Worm (Caenorhabditis elegans) whole organism, L1 larva: ENCODE results near the gene mxl-3.

Source experiments
- C16A3.4 ChIP-seq: fragments of 150-350 bp; optimal IDR thresholded peaks from 2 replicates; lab custom pipeline; 2014; ENCODE audit warnings: missing biosample characterization, missing genetic modification characterization
- ama-1 ChIP-seq: fragments of 150-350 bp; optimal IDR thresholded peaks from 2 replicates; lab custom pipeline; 2014
- blmp-1 ChIP-seq: fragments of 150-350 bp; optimal IDR thresholded peaks from 2 replicates; lab custom pipeline; 2014; ENCODE audit warnings: missing biosample characterization, missing genetic modification characterization
- ceh-82 ChIP-seq, 3 experiments: fragments of 150-350 bp in 1 of 3; sonication (generic microtip) in 2 of 3; optimal IDR thresholded peaks; 2 replicates each; lab custom pipeline; 2014 to 2017; ENCODE audit warnings: missing biosample characterization in 3 of 3, missing genetic modification characterization in 3 of 3
- ces-1 ChIP-seq: fragments of 150-350 bp; optimal IDR thresholded peaks from 2 replicates; lab custom pipeline; 2014; ENCODE audit warnings: missing biosample characterization, missing genetic modification reagents, missing genetic modification characterization
- dsc-1 ChIP-seq: sonication (generic microtip); optimal IDR thresholded peaks from 2 replicates; lab custom pipeline; 2016; ENCODE audit warnings: mild to moderate bottlenecking, missing genetic modification characterization, missing compliant biosample characterization
- efl-1 ChIP-seq, 4 experiments: fragments of 150-350 bp; optimal IDR thresholded peaks in 3 of 4; peaks in 1 of 4; 1 replicate in 1 of 4; 2 replicates in 3 of 4; lab custom pipeline; 2014; ENCODE audit warnings: missing biosample characterization in 2 of 4, missing genetic modification characterization in 2 of 4, missing genetic modification reagents in 2 of 4
- egl-27 ChIP-seq, 2 experiments: fragments of 150-350 bp in 1 of 2; sonication (generic microtip); optimal IDR thresholded peaks; 3 replicates each; lab custom pipeline; 2017 to 2018; ENCODE audit warnings: missing biosample characterization in 2 of 2, missing genetic modification characterization in 2 of 2, missing genetic modification reagents in 2 of 2
- elt-2 ChIP-seq: sonication (generic microtip); optimal IDR thresholded peaks from 2 replicates; lab custom pipeline; 2016; ENCODE audit warnings: missing genetic modification characterization, mild to moderate bottlenecking, inconsistent platforms, missing compliant biosample characterization, missing genetic modification reagents
- fkh-8 ChIP-seq: sonication (generic microtip); optimal IDR thresholded peaks from 2 replicates; lab custom pipeline; 2016; ENCODE audit warnings: mild to moderate bottlenecking, missing genetic modification characterization, missing compliant biosample characterization
- hlh-4 ChIP-seq: sonication (generic microtip); optimal IDR thresholded peaks from 2 replicates; lab custom pipeline; 2016; ENCODE audit warnings: mild to moderate bottlenecking, missing genetic modification characterization, missing compliant biosample characterization
- jun-1 ChIP-seq: fragments of 150-350 bp; optimal IDR thresholded peaks from 2 replicates; lab custom pipeline; 2014; ENCODE audit warnings: missing biosample characterization, missing genetic modification reagents, missing genetic modification characterization
- lin-13 ChIP-seq: fragments of 150-350 bp; optimal IDR thresholded peaks from 2 replicates; lab custom pipeline; 2014; ENCODE audit warnings: missing biosample characterization, missing genetic modification reagents, missing genetic modification characterization
- lin-14 ChIP-seq: fragments of 200-800 bp; sonication (Bioruptor generic); optimal IDR thresholded peaks from 2 replicates; lab custom pipeline; 2018; ENCODE audit warnings: mild to moderate bottlenecking, missing genetic modification characterization, moderate library complexity, missing compliant biosample characterization
- lin-35 ChIP-seq, 2 experiments: fragments of 150-350 bp; optimal IDR thresholded peaks; 2 replicates each; lab custom pipeline; 2014; ENCODE audit warnings: missing biosample characterization in 2 of 2, missing genetic modification characterization in 2 of 2, missing genetic modification reagents in 2 of 2
- lin-39 ChIP-seq: fragments of 150-350 bp; optimal IDR thresholded peaks from 2 replicates; lab custom pipeline; 2014; ENCODE audit warnings: missing biosample characterization, missing genetic modification reagents, missing genetic modification characterization
- lir-3 ChIP-seq: sonication (generic microtip); optimal IDR thresholded peaks from 2 replicates; lab custom pipeline; 2016; ENCODE audit warnings: mild to moderate bottlenecking, missing genetic modification characterization, moderate library complexity, missing compliant biosample characterization; ENCODE audit not compliant: poor library complexity
- lsy-2 ChIP-seq, 2 experiments: fragments of 150-350 bp; optimal IDR thresholded peaks; 2 replicates each; lab custom pipeline; 2014; ENCODE audit warnings: missing biosample characterization in 2 of 2, missing genetic modification characterization in 2 of 2
- mdl-1 ChIP-seq, 2 experiments: fragments of 150-350 bp; optimal IDR thresholded peaks; 2 replicates each; lab custom pipeline; 2014 to 2017; ENCODE audit warnings: missing biosample characterization in 2 of 2, missing genetic modification characterization in 2 of 2, inconsistent platforms in 1 of 2
- mep-1 ChIP-seq: fragments of 150-350 bp; optimal IDR thresholded peaks from 2 replicates; lab custom pipeline; 2014; ENCODE audit warnings: missing biosample characterization, missing genetic modification characterization
- nhr-11 ChIP-seq: fragments of 150-350 bp; optimal IDR thresholded peaks from 2 replicates; lab custom pipeline; 2014; ENCODE audit warnings: missing biosample characterization, missing genetic modification characterization
- nhr-12 ChIP-seq: sonication (generic microtip); optimal IDR thresholded peaks from 2 replicates; lab custom pipeline; 2017; ENCODE audit warnings: missing biosample characterization, missing genetic modification characterization
- nhr-19 ChIP-seq: fragments of 200-800 bp; sonication (Bioruptor generic); conservative IDR thresholded peaks from 2 replicates; pipeline ENCODE4 v1.3.6; 2022; ENCODE audit warnings: missing genetic modification characterization, missing compliant biosample characterization
- nhr-20 ChIP-seq: sonication (generic microtip); optimal IDR thresholded peaks from 2 replicates; lab custom pipeline; 2016; ENCODE audit warnings: mild to moderate bottlenecking, missing genetic modification characterization, missing compliant biosample characterization
- nhr-47 ChIP-seq: sonication (generic microtip); optimal IDR thresholded peaks from 2 replicates; lab custom pipeline; 2016; ENCODE audit warnings: mild to moderate bottlenecking, missing genetic modification characterization, moderate library complexity, missing compliant biosample characterization
- nhr-71 ChIP-seq: sonication (generic microtip); optimal IDR thresholded peaks from 2 replicates; lab custom pipeline; 2016; ENCODE audit warnings: mild to moderate bottlenecking, missing genetic modification characterization, moderate library complexity, missing compliant biosample characterization
- nhr-85 ChIP-seq: sonication (generic microtip); peaks from one replicate; lab custom pipeline; 2016; ENCODE audit warnings: missing genetic modification characterization, inconsistent platforms, missing compliant biosample characterization
- nhr-90 ChIP-seq: sonication (generic microtip); optimal IDR thresholded peaks from 2 replicates; lab custom pipeline; 2016; ENCODE audit warnings: mild to moderate bottlenecking, missing genetic modification characterization, missing compliant biosample characterization; ENCODE audit not compliant: poor library complexity
- pax-3 ChIP-seq: fragments of 200-800 bp; sonication (Bioruptor generic); optimal IDR thresholded peaks from 2 replicates; lab custom pipeline; 2018; ENCODE audit warnings: mild to moderate bottlenecking, missing genetic modification characterization, moderate library complexity, missing compliant biosample characterization
- pqm-1 ChIP-seq: sonication (generic microtip); optimal IDR thresholded peaks from 3 replicates; lab custom pipeline; 2017; ENCODE audit warnings: missing biosample characterization, missing genetic modification characterization
- rnt-1 ChIP-seq: sonication (generic microtip); optimal IDR thresholded peaks from 2 replicates; lab custom pipeline; 2016; ENCODE audit warnings: mild to moderate bottlenecking, missing genetic modification characterization, moderate library complexity, missing compliant biosample characterization
- skn-1 ChIP-seq: fragments of 150-350 bp; optimal IDR thresholded peaks from 2 replicates; lab custom pipeline; 2014; ENCODE audit warnings: missing biosample characterization, missing genetic modification characterization
- snpc-4 ChIP-seq: fragments of 150-350 bp; optimal IDR thresholded peaks from 2 replicates; lab custom pipeline; 2014; ENCODE audit warnings: missing biosample characterization, missing genetic modification characterization
- snu-23 ChIP-seq: sonication (generic microtip); optimal IDR thresholded peaks from 2 replicates; lab custom pipeline; 2016; ENCODE audit warnings: missing genetic modification characterization, missing compliant biosample characterization
- sup-37 ChIP-seq: fragments of 200-800 bp; sonication (Bioruptor generic); optimal IDR thresholded peaks from 2 replicates; lab custom pipeline; 2018; ENCODE audit warnings: mild to moderate bottlenecking, missing genetic modification characterization, missing compliant biosample characterization
- swsn-7 ChIP-seq: sonication (generic microtip); optimal IDR thresholded peaks from 2 replicates; lab custom pipeline; 2016; ENCODE audit warnings: missing genetic modification characterization, missing compliant biosample characterization
- tbx-2 ChIP-seq: sonication (generic microtip); optimal IDR thresholded peaks from 2 replicates; lab custom pipeline; 2016; ENCODE audit warnings: missing genetic modification characterization, missing compliant biosample characterization
- tlp-1 ChIP-seq: fragments of 150-350 bp; optimal IDR thresholded peaks from 2 replicates; lab custom pipeline; 2014; ENCODE audit warnings: missing biosample characterization, missing genetic modification characterization
- unc-62 ChIP-seq: fragments of 150-350 bp; optimal IDR thresholded peaks from 2 replicates; lab custom pipeline; 2014; ENCODE audit warnings: missing biosample characterization, missing genetic modification reagents, missing genetic modification characterization
- ztf-11 ChIP-seq, 2 experiments: sonication (generic microtip); optimal IDR thresholded peaks; 2 replicates each; lab custom pipeline; 2016 to 2017; ENCODE audit warnings: missing genetic modification characterization in 2 of 2, missing biosample characterization in 1 of 2, missing compliant biosample characterization in 1 of 2
- ztf-4 ChIP-seq: fragments of 150-350 bp; optimal IDR thresholded peaks from 2 replicates; lab custom pipeline; 2014; ENCODE audit warnings: missing biosample characterization, missing genetic modification characterization

The mxl-3 gene

DNA sequence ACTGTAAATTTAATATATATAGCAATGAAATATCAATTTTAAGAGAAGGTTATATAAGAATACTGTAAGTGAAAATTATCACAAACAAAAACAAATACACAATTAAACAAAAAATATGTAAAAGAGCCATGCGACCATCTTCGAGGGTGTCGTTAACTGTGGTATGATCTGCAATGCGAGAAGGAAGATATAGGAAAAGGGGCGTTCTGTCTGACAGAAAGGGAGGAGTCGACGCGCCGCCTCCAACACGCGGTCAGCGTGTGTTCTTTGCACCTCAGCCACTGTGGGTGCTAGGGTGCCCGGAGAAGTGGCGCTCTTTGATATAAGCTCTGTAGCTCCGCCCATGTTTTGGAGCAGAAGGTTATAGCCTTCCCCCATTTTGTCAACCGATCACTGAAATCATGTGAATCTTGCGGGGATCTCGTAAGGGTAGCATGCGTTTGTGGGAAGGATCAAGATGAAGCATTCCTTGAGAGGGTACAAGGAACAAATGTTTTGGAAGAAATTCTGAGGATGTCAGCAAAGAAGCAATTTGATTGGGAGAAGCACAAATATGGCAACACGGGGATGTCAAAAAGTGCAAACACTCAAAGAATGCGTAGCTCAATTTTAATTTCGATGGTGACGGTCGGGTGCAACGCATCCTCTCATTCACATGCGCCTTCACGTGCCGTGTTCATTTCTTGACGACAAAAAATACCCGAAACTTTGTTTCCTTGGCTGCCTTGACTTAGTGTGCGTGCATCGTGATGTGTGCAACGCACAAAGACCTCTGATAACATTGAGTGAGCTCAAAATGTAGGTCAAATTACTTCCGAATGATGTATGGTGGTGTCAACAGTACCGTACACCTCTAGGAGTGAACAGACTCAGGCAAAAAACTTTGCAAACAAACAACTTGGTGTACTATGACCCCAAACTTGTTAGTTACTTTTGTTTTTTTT, at the start of gene mxl-3:
Gene mxl-3, minus strand, starts transcription at position 1 of the 944 bp plus-strand sequence.
- TF ChIP-seq nhr-19 (peak; percentile 88), nhr-85 (tag; lab: Kevin White, UChicago) (peak; percentile 80), snpc-4 (tag; lab: Kevin White, UChicago) (no peak), C16A3.4 (tag; lab: Kevin White, UChicago) (peak; percentile 18), lin-39 (tag; lab: Kevin White, UChicago) (no peak), tlp-1 (no peak), nhr-71 (tag; lab: Kevin White, UChicago) (peak; percentile 76), ama-1 (peak; percentile 56), nhr-47 (tag; lab: Kevin White, UChicago) (peak; percentile 46), nhr-12 (tag; lab: Kevin White, UChicago) (no peak), ces-1 (no peak), blmp-1 (tag; lab: Kevin White, UChicago) (peak; percentile 9), dsc-1 (peak; percentile 2), mdl-1 (tag; optimal IDR thresholded peaks at IDR 0.05; lab: Kevin White, UChicago) (peak in 1 of 2 experiments; percentile 44), mep-1 (peak; percentile 41), snu-23 (peak; percentile 74), tbx-2 (tag; lab: Kevin White, UChicago) (peak; percentile 66), nhr-90 (tag; lab: Kevin White, UChicago) (peak; percentile 57), sup-37 (GFP tag; lab: Kevin White, UChicago) (no peak), unc-62 (GFP tag; lab: Kevin White, UChicago) (no peak), egl-27 (tag; optimal IDR thresholded peaks at IDR 0.05; lab: Kevin White, UChicago) (peak in 1 of 2 experiments; percentile 29), lin-35 (GFP tag; optimal IDR thresholded peaks at IDR 0.05; lab: Kevin White, UChicago) (peak in 1 of 2 experiments; percentile 30), fkh-8 (tag; lab: Kevin White, UChicago) (no peak), ztf-11 (tag; optimal IDR thresholded peaks at IDR 0.05; lab: Kevin White, UChicago) (no peak), ztf-4 (peak; percentile 9), lin-13 (GFP tag; lab: Kevin White, UChicago) (peak; percentile 16), nhr-11 (tag; lab: Kevin White, UChicago) (peak; percentile 51), lin-14 (GFP tag; lab: Kevin White, UChicago) (peak; percentile 54), nhr-20 (peak; percentile 67), hlh-4 (tag; lab: Kevin White, UChicago) (no peak), ceh-82 (tag; optimal IDR thresholded peaks at IDR 0.05; lab: Kevin White, UChicago) (no peak), swsn-7 (tag; lab: Kevin White, UChicago) (no peak), pax-3 (tag; lab: Kevin White, UChicago) (no peak), jun-1 (no peak), elt-2 (tag; lab: Kevin White, UChicago) (peak; percentile 41), lsy-2 (tag; optimal IDR thresholded peaks at IDR 0.05; lab: Kevin White, UChicago) (peak in 1 of 2 experiments; percentile 18), rnt-1 (tag; lab: Kevin White, UChicago) (peak; percentile 63), efl-1 (optimal IDR thresholded peaks at IDR 0.05; lab: Kevin White, UChicago) (no peak), efl-1 (GFP tag; optimal IDR thresholded peaks at IDR 0.05 in 1 of 2; lab: Kevin White, UChicago) (peak in 1 of 2 experiments; percentile 69), pqm-1 (no peak), skn-1 (tag; lab: Kevin White, UChicago) (peak; percentile 36), lir-3 (tag; lab: Kevin White, UChicago) (no peak)
